Worm (Caenorhabditis elegans) whole organism, L3 larva: Measurements from ENCODE around the gene C14B1.12.
A peak's percentile ranks its signal among the peaks of the same experiment; 100 is the strongest.

Source experiments
- egl-5 ChIP-seq: fragments of 150-350 bp; optimal IDR thresholded peaks from 2 replicates; lab custom pipeline; 2017; ENCODE audit warnings: missing biosample characterization, missing genetic modification reagents, missing genetic modification characterization, inconsistent platforms
- elt-2 ChIP-seq: sonication (generic microtip); optimal IDR thresholded peaks from 2 replicates; lab custom pipeline; 2016; ENCODE audit warnings: missing genetic modification reagents, mild to moderate bottlenecking, missing genetic modification characterization, missing compliant biosample characterization
- elt-3 ChIP-seq, 3 experiments: fragments of 150-350 bp in 1 of 3; sonication (generic microtip) in 2 of 3; optimal IDR thresholded peaks; 2 replicates in 2 of 3; 4 replicates in 1 of 3; lab custom pipeline; 2014 to 2017; ENCODE audit warnings: missing biosample characterization in 3 of 3, missing genetic modification characterization in 3 of 3
- hmg-11 ChIP-seq: sonication (generic microtip); optimal IDR thresholded peaks from 2 replicates; lab custom pipeline; 2016; ENCODE audit warnings: missing genetic modification characterization, missing compliant biosample characterization
- nhr-28 ChIP-seq: fragments of 150-350 bp; optimal IDR thresholded peaks from 2 replicates; lab custom pipeline; 2014; ENCODE audit warnings: missing biosample characterization, missing genetic modification characterization

DNA sequence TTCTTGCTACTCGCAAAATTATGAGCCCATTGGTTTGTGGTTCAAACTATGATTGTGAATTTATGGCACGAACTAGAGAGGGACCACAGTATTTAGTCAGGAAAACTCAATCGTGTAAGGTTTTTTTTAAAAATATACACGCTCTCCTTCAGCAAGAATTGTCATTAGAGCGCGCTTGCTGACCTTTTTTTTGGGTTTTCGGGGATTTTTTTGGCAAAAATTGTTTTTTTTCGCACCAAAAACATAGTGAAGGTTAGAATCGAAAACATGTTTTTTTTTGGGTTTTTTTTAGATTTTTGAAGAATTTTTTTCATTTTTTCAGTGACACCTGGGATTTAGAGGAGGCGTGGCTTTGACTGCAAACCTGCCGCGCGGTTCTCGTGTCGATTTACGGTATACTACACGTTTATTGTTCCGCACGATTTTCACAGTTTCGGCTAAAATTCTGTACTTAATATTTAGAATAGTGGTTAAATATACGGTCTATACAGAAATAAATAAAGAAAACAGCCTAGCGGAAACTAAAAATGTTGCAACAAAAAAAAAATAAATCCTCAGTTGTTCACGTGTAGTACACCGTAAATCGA is 8.6 kb downstream of the C14B1.12 start:
- TF ChIP-seq nhr-28 (tag; lab: Kevin White, UChicago): no peak
- no peak for TF ChIP-seq elt-2 (tag; lab: Kevin White, UChicago)
- no peak for TF ChIP-seq egl-5 (tag; lab: Kevin White, UChicago)
- TF ChIP-seq elt-3 (tag; optimal IDR thresholded peaks at IDR 0.05; lab: Kevin White, UChicago): no peak
- TF ChIP-seq hmg-11 (tag; lab: Kevin White, UChicago): peak; percentile 9
